Fruit fly (Drosophila melanogaster) whole organism, wandering third instar larva: ENCODE data around the gene CG11710.

Experiments used
- Abd-B ChIP-seq: fragments of >200 bp; optimal IDR thresholded peaks from 2 replicates; lab custom pipeline; 2017; ENCODE audit warnings: missing biosample characterization, missing genetic modification characterization
- CG32264 ChIP-seq: fragments of 200-800 bp; sonication (Bioruptor generic); optimal IDR thresholded peaks from 2 replicates; lab custom pipeline; 2016; ENCODE audit warnings: missing biosample characterization, missing genetic modification characterization
- CrebA ChIP-seq: fragments of 200-800 bp; sonication (Bioruptor generic); optimal IDR thresholded peaks from 2 replicates; lab custom pipeline; 2016; ENCODE audit warnings: missing biosample characterization, mild to moderate bottlenecking, missing genetic modification characterization, borderline replicate concordance
- Dfd ChIP-seq: fragments of >200 bp; optimal IDR thresholded peaks from 2 replicates; lab custom pipeline; 2017; ENCODE audit warnings: missing biosample characterization, missing genetic modification characterization
- GATAd ChIP-seq: sonication (Bioruptor generic); optimal IDR thresholded peaks from 2 replicates; lab custom pipeline; 2016; ENCODE audit warnings: missing biosample characterization, missing genetic modification characterization
- HLH106 ChIP-seq: fragments of 200-800 bp; optimal IDR thresholded peaks from 3 replicates; lab custom pipeline; 2019; ENCODE audit warnings: missing biosample characterization, mild to moderate bottlenecking, missing genetic modification characterization, moderate library complexity
- Hr83 ChIP-seq: fragments of 200-300 bp; sonication (Bioruptor generic); optimal IDR thresholded peaks from 2 replicates; lab custom pipeline; 2016; ENCODE audit warnings: missing biosample characterization, mild to moderate bottlenecking, missing genetic modification characterization, moderate library complexity; ENCODE audit not compliant: poor library complexity, severe bottlenecking
- Jra ChIP-seq: sonication (Bioruptor generic); optimal IDR thresholded peaks from 2 replicates; lab custom pipeline; 2016; ENCODE audit warnings: missing biosample characterization, missing genetic modification characterization
- Mio ChIP-seq: sonication (Bioruptor generic); optimal IDR thresholded peaks from 2 replicates; lab custom pipeline; 2016; ENCODE audit warnings: missing biosample characterization, missing genetic modification characterization
- N ChIP-seq: fragments of >200 bp; optimal IDR thresholded peaks from 2 replicates; lab custom pipeline; 2018; ENCODE audit warnings: missing biosample characterization, missing external identifiers, missing genetic modification characterization
- OdsH ChIP-seq: fragments of 200-800 bp; sonication (Bioruptor generic); optimal IDR thresholded peaks from 2 replicates; lab custom pipeline; 2016; ENCODE audit warnings: missing biosample characterization, mild to moderate bottlenecking, missing genetic modification characterization
- Sp1 ChIP-seq: fragments of 200-800 bp; sonication (Bioruptor generic); optimal IDR thresholded peaks from 3 replicates; lab custom pipeline; 2019; ENCODE audit warnings: missing biosample characterization, mild to moderate bottlenecking, missing genetic modification characterization, moderate library complexity
- Vsx2 ChIP-seq: fragments of 200-300, 225-300 bp; sonication (Bioruptor generic); optimal IDR thresholded peaks from 2 replicates; lab custom pipeline; 2018; ENCODE audit warnings: missing biosample characterization, missing genetic modification characterization; ENCODE audit not compliant: partially characterized antibody
- br ChIP-seq: fragments of 200-800 bp; sonication (Bioruptor generic); optimal IDR thresholded peaks from 2 replicates; lab custom pipeline; 2016; ENCODE audit warnings: missing biosample characterization, missing genetic modification characterization
- brk ChIP-seq: fragments of 200-800 bp; sonication (Bioruptor generic); optimal IDR thresholded peaks from 2 replicates; lab custom pipeline; 2016; ENCODE audit warnings: missing biosample characterization, mild to moderate bottlenecking, missing genetic modification characterization
- dmrt93B ChIP-seq: fragments of 200-800 bp; sonication (Bioruptor generic); optimal IDR thresholded peaks from 2 replicates; lab custom pipeline; 2018; ENCODE audit warnings: missing biosample characterization, mild to moderate bottlenecking, missing genetic modification characterization
- dsf ChIP-seq: sonication (Bioruptor generic); optimal IDR thresholded peaks from 2 replicates; lab custom pipeline; 2016; ENCODE audit warnings: missing biosample characterization, missing genetic modification characterization, borderline replicate concordance
- ey ChIP-seq: fragments of 200-800 bp; sonication (Bioruptor generic); optimal IDR thresholded peaks from 2 replicates; lab custom pipeline; 2016; ENCODE audit warnings: missing biosample characterization, missing genetic modification characterization
- foxo ChIP-seq, 2 experiments: fragments of 200-800 bp; sonication (Bioruptor generic); optimal IDR thresholded peaks; 2 replicates in 1 of 2; 3 replicates in 1 of 2; lab custom pipeline; 2016 to 2017; ENCODE audit warnings: missing biosample characterization in 2 of 2, missing genetic modification characterization in 2 of 2
- h ChIP-seq: fragments of 200-800 bp; sonication (Bioruptor generic); optimal IDR thresholded peaks from 3 replicates; lab custom pipeline; 2016; ENCODE audit warnings: missing biosample characterization, mild to moderate bottlenecking, missing genetic modification characterization
- jim ChIP-seq: fragments of 175-275, 200-325 bp; sonication (Bioruptor generic); optimal IDR thresholded peaks from 2 replicates; lab custom pipeline; 2016; ENCODE audit warnings: missing biosample characterization, mild to moderate bottlenecking, missing genetic modification characterization
- pan ChIP-seq: fragments of >200 bp; optimal IDR thresholded peaks from 2 replicates; lab custom pipeline; 2017
- psq ChIP-seq: fragments of 200-800 bp; sonication (Bioruptor generic); optimal IDR thresholded peaks from 3 replicates; lab custom pipeline; 2017; ENCODE audit warnings: missing biosample characterization, mild to moderate bottlenecking, missing genetic modification characterization, moderate library complexity
- rgr ChIP-seq: fragments of 200-800 bp; sonication (Bioruptor generic); optimal IDR thresholded peaks from 3 replicates; lab custom pipeline; 2016; ENCODE audit warnings: missing biosample characterization, mild to moderate bottlenecking, missing genetic modification characterization
- sage ChIP-seq: fragments of 200-800 bp; sonication (Bioruptor generic); optimal IDR thresholded peaks from 2 replicates; lab custom pipeline; 2016; ENCODE audit warnings: missing biosample characterization, mild to moderate bottlenecking, missing genetic modification characterization
- sv ChIP-seq: fragments of 200-800 bp; sonication (Bioruptor generic); optimal IDR thresholded peaks from 3 replicates; lab custom pipeline; 2016; ENCODE audit warnings: missing biosample characterization, missing genetic modification characterization
- tai ChIP-seq: sonication (Bioruptor generic); optimal IDR thresholded peaks from 2 replicates; lab custom pipeline; 2016; ENCODE audit warnings: missing biosample characterization, missing genetic modification characterization
- woc ChIP-seq: sonication (Bioruptor generic); optimal IDR thresholded peaks from 2 replicates; lab custom pipeline; 2016; ENCODE audit warnings: missing biosample characterization, mild to moderate bottlenecking, missing genetic modification characterization

CG11710 gene

DNA sequence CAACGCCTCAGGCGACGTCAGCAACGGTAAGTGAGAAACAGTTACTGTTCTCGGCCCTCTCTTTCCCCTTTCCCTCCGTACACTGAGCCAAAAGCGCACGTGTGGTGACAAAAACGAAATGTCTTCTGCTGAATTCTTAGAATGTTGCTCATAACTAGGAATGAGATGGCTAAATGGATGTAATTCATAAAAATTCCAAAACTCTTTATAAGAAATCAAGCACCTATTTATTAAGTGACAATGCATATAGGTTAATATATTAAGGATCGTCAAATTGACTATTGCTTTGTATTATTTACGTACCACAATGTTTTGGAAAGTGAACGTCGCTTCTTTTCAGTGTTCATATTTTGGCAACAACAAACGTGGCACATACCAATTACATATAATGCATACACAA is 5.1 kb upstream of the CG11710 start:
- TF ChIP-seq Dfd (no peak), Sp1 (no peak), Mio (no peak), Jra (GFP tag; lab: Kevin White, UChicago) (no peak), Hr83 (GFP tag; lab: Kevin White, UChicago) (no peak), CG32264 (GFP tag; lab: Kevin White, UChicago) (no peak), br (no peak), pan (lab: Kevin White, UChicago) (no peak), sv (GFP tag; lab: Kevin White, UChicago) (no peak), jim (GFP tag; lab: Kevin White, UChicago) (no peak), Abd-B (GFP tag; lab: Kevin White, UChicago) (no peak), OdsH (GFP tag; lab: Kevin White, UChicago) (no peak), tai (GFP tag; lab: Kevin White, UChicago) (no peak), rgr (GFP tag; lab: Kevin White, UChicago) (no peak), N (GFP tag; lab: Kevin White, UChicago) (no peak), dsf (GFP tag; lab: Kevin White, UChicago) (no peak)

- TF ChIP-seq rgr (GFP tag; lab: Kevin White, UChicago), result no peak
- no peak for TF ChIP-seq Vsx2
- peak; percentile 26 for TF ChIP-seq N (GFP tag; lab: Kevin White, UChicago)
- TF ChIP-seq woc, result peak; percentile 10
- no peak for TF ChIP-seq jim (GFP tag; lab: Kevin White, UChicago)
- peak; percentile 35 for TF ChIP-seq HLH106
- TF ChIP-seq brk (GFP tag; lab: Kevin White, UChicago), result no peak
- TF ChIP-seq, all 38 proteins: peak for 3
Observed at dm6 chrX:20433345-20434332, 4.2 kb upstream of the CG11710 start, which contains the start of gene CG1695. CG1695 (plus strand) TSS chrX:20433950.

- TF ChIP-seq sage (GFP tag; lab: Kevin White, UChicago) (no peak), rgr (GFP tag; lab: Kevin White, UChicago) (peak; percentile 49), Mio (no peak), h (GFP tag; lab: Kevin White, UChicago) (no peak), jim (GFP tag; lab: Kevin White, UChicago) (no peak)
Observed at dm6 chrX:20426818-20427217, 2.7 kb downstream of the CG11710 start, which contains the start of gene CG15456. CG15456 (minus strand) TSS chrX:20427042.

DNA sequence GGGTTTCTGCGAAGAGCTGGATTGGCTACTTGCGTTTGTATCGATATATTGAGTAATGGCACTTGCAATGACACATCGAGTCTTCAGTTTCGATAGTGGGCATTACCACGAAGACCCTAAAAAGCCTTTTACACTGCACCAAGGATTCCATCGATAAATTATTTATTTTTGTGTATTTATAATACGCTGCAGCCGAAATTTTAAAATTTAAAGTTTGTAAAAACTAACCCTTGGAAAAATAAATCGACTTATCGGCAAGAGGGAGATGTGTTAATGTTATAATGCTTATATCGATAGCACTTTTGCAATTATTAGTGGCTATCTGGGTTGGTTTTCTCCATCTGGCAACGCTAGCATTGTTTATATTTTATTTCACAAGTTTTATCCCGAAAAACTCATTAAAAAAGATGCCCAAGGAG is 5.7 kb downstream of the CG11710 start, which contains the start of the genes Pp4-19C and cactin:
Gene Pp4-19C, minus strand, starts transcription at position 256 of the 419 bp plus-strand sequence.
Gene cactin, plus strand, starts transcription at position 323 of the 419 bp plus-strand sequence.
- TF ChIP-seq psq (GFP tag; lab: Kevin White, UChicago), result peak; percentile 12
- no peak for TF ChIP-seq jim (GFP tag; lab: Kevin White, UChicago)
- TF ChIP-seq OdsH (GFP tag; lab: Kevin White, UChicago), result no peak
- TF ChIP-seq h (GFP tag; lab: Kevin White, UChicago), result peak; percentile 47
- TF ChIP-seq foxo (GFP tag; optimal IDR thresholded peaks at IDR 0.05; lab: Kevin White, UChicago), result peak in 1 of 2 experiments; percentile 36
- peak; percentile 40 for TF ChIP-seq ey
- peak; percentile 40 for TF ChIP-seq rgr (GFP tag; lab: Kevin White, UChicago)
- TF ChIP-seq, all 38 proteins: peak for 5

DNA sequence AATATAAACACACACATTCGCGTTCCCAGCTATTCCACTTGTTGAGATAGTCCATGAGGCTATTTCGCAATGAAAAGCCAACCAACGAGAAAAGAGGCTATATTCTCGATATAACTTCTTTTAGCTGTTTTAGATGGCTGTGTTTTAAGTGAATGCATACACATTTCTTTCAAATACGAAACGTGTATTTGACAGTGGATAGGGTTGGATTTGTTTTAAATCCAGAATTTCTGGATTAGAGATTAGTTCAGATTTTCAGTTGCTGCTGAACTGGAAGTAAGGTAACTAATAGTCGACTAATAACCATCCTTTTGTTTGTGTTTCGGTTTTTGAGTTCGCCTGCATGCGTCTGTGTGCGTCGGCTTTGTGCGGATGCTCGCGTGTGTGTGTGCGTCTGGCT is 6.3 kb downstream of the CG11710 start:
- no peak for TF ChIP-seq brk (GFP tag; lab: Kevin White, UChicago)
- no peak for TF ChIP-seq dmrt93B (GFP tag; lab: Kevin White, UChicago)
- TF ChIP-seq CrebA (GFP tag; lab: Kevin White, UChicago), result no peak
- TF ChIP-seq br, result no peak
- no peak for TF ChIP-seq Abd-B (GFP tag; lab: Kevin White, UChicago)
- no peak for TF ChIP-seq GATAd (GFP tag; lab: Kevin White, UChicago)
- no peak for TF ChIP-seq Jra (GFP tag; lab: Kevin White, UChicago)
- TF ChIP-seq Dfd, result no peak
